Worm (Caenorhabditis elegans) whole organism, L3 larva: ENCODE results near the gene H40L08.7.

Source experiments
- skn-1 ChIP-seq: fragments of 150-350 bp; optimal IDR thresholded peaks from 2 replicates; lab custom pipeline; 2014; ENCODE audit warnings: missing biosample characterization, missing genetic modification characterization
- ztf-4 ChIP-seq: fragments of 150-350 bp; optimal IDR thresholded peaks from 2 replicates; lab custom pipeline; 2014; ENCODE audit warnings: missing biosample characterization, missing genetic modification characterization

- no peak for TF ChIP-seq ztf-4 (tag; lab: Kevin White, UChicago)
- TF ChIP-seq skn-1, result no peak
Measured at ce11 chrX:15120545-15120944, 43.0 kb upstream of the H40L08.7 start.
